Fruit fly (Drosophila melanogaster) whole organism, wandering third instar larva: Measurements from ENCODE around the gene CG44815.
A peak's percentile ranks its signal among the peaks of the same experiment; 100 is the strongest.

Experiments used
- Abd-B ChIP-seq: fragments of >200 bp; optimal IDR thresholded peaks from 2 replicates; lab custom pipeline; 2017; ENCODE audit warnings: missing biosample characterization, missing genetic modification characterization
- CG32264 ChIP-seq: fragments of 200-800 bp; sonication (Bioruptor generic); optimal IDR thresholded peaks from 2 replicates; lab custom pipeline; 2016; ENCODE audit warnings: missing biosample characterization, missing genetic modification characterization
- CG9705 ChIP-seq: fragments of 200-800 bp; sonication (Bioruptor generic); optimal IDR thresholded peaks from 2 replicates; lab custom pipeline; 2018; ENCODE audit warnings: missing biosample characterization, mild to moderate bottlenecking, missing genetic modification characterization
- CrebA ChIP-seq: fragments of 200-800 bp; sonication (Bioruptor generic); optimal IDR thresholded peaks from 2 replicates; lab custom pipeline; 2016; ENCODE audit warnings: missing biosample characterization, mild to moderate bottlenecking, missing genetic modification characterization, borderline replicate concordance
- Dfd ChIP-seq: fragments of >200 bp; optimal IDR thresholded peaks from 2 replicates; lab custom pipeline; 2017; ENCODE audit warnings: missing biosample characterization, missing genetic modification characterization
- Dif ChIP-seq: fragments of 200-275, 200-300 bp; sonication (Bioruptor generic); optimal IDR thresholded peaks from 2 replicates; lab custom pipeline; 2018; ENCODE audit warnings: missing biosample characterization, missing genetic modification characterization; ENCODE audit not compliant: partially characterized antibody
- GATAd ChIP-seq: sonication (Bioruptor generic); optimal IDR thresholded peaks from 2 replicates; lab custom pipeline; 2016; ENCODE audit warnings: missing biosample characterization, missing genetic modification characterization
- HLH106 ChIP-seq: fragments of 200-800 bp; optimal IDR thresholded peaks from 3 replicates; lab custom pipeline; 2019; ENCODE audit warnings: missing biosample characterization, mild to moderate bottlenecking, missing genetic modification characterization, moderate library complexity
- Hr78 ChIP-seq: fragments of >200 bp; optimal IDR thresholded peaks from 2 replicates; lab custom pipeline; 2017; ENCODE audit warnings: missing biosample characterization, missing genetic modification characterization
- Hr83 ChIP-seq: fragments of 200-300 bp; sonication (Bioruptor generic); optimal IDR thresholded peaks from 2 replicates; lab custom pipeline; 2016; ENCODE audit warnings: missing biosample characterization, mild to moderate bottlenecking, missing genetic modification characterization, moderate library complexity; ENCODE audit not compliant: poor library complexity, severe bottlenecking
- Jra ChIP-seq: sonication (Bioruptor generic); optimal IDR thresholded peaks from 2 replicates; lab custom pipeline; 2016; ENCODE audit warnings: missing biosample characterization, missing genetic modification characterization
- Mio ChIP-seq: sonication (Bioruptor generic); optimal IDR thresholded peaks from 2 replicates; lab custom pipeline; 2016; ENCODE audit warnings: missing biosample characterization, missing genetic modification characterization
- Myc ChIP-seq: fragments of >200 bp; optimal IDR thresholded peaks from 2 replicates; lab custom pipeline; 2017
- N ChIP-seq: fragments of >200 bp; optimal IDR thresholded peaks from 2 replicates; lab custom pipeline; 2018; ENCODE audit warnings: missing biosample characterization, missing external identifiers, missing genetic modification characterization
- OdsH ChIP-seq: fragments of 200-800 bp; sonication (Bioruptor generic); optimal IDR thresholded peaks from 2 replicates; lab custom pipeline; 2016; ENCODE audit warnings: missing biosample characterization, mild to moderate bottlenecking, missing genetic modification characterization
- Rel ChIP-seq, 2 experiments: fragments of 200-800 bp; sonication (Bioruptor generic) in 1 of 2; optimal IDR thresholded peaks; 2 replicates in 1 of 2; 3 replicates in 1 of 2; lab custom pipeline; 2016 to 2019; ENCODE audit warnings: mild to moderate bottlenecking in 2 of 2, missing biosample characterization in 2 of 2, missing genetic modification characterization in 2 of 2, moderate library complexity in 1 of 2
- Sp1 ChIP-seq: fragments of 200-800 bp; sonication (Bioruptor generic); optimal IDR thresholded peaks from 3 replicates; lab custom pipeline; 2019; ENCODE audit warnings: missing biosample characterization, mild to moderate bottlenecking, missing genetic modification characterization, moderate library complexity
- br ChIP-seq: fragments of 200-800 bp; sonication (Bioruptor generic); optimal IDR thresholded peaks from 2 replicates; lab custom pipeline; 2016; ENCODE audit warnings: missing biosample characterization, missing genetic modification characterization
- brk ChIP-seq: fragments of 200-800 bp; sonication (Bioruptor generic); optimal IDR thresholded peaks from 2 replicates; lab custom pipeline; 2016; ENCODE audit warnings: missing biosample characterization, mild to moderate bottlenecking, missing genetic modification characterization
- dmrt93B ChIP-seq: fragments of 200-800 bp; sonication (Bioruptor generic); optimal IDR thresholded peaks from 2 replicates; lab custom pipeline; 2018; ENCODE audit warnings: missing biosample characterization, mild to moderate bottlenecking, missing genetic modification characterization
- dsf ChIP-seq: sonication (Bioruptor generic); optimal IDR thresholded peaks from 2 replicates; lab custom pipeline; 2016; ENCODE audit warnings: missing biosample characterization, missing genetic modification characterization, borderline replicate concordance
- ey ChIP-seq: fragments of 200-800 bp; sonication (Bioruptor generic); optimal IDR thresholded peaks from 2 replicates; lab custom pipeline; 2016; ENCODE audit warnings: missing biosample characterization, missing genetic modification characterization
- foxo ChIP-seq, 2 experiments: fragments of 200-800 bp; sonication (Bioruptor generic); optimal IDR thresholded peaks; 2 replicates in 1 of 2; 3 replicates in 1 of 2; lab custom pipeline; 2016 to 2017; ENCODE audit warnings: missing biosample characterization in 2 of 2, missing genetic modification characterization in 2 of 2
- fru ChIP-seq: fragments of 200-800 bp; sonication (Bioruptor generic); optimal IDR thresholded peaks from 3 replicates; lab custom pipeline; 2016; ENCODE audit warnings: missing biosample characterization, mild to moderate bottlenecking, missing genetic modification characterization
- h ChIP-seq: fragments of 200-800 bp; sonication (Bioruptor generic); optimal IDR thresholded peaks from 3 replicates; lab custom pipeline; 2016; ENCODE audit warnings: missing biosample characterization, mild to moderate bottlenecking, missing genetic modification characterization
- jim ChIP-seq: fragments of 175-275, 200-325 bp; sonication (Bioruptor generic); optimal IDR thresholded peaks from 2 replicates; lab custom pipeline; 2016; ENCODE audit warnings: missing biosample characterization, mild to moderate bottlenecking, missing genetic modification characterization
- pan ChIP-seq: fragments of >200 bp; optimal IDR thresholded peaks from 2 replicates; lab custom pipeline; 2017
- psq ChIP-seq: fragments of 200-800 bp; sonication (Bioruptor generic); optimal IDR thresholded peaks from 3 replicates; lab custom pipeline; 2017; ENCODE audit warnings: missing biosample characterization, mild to moderate bottlenecking, missing genetic modification characterization, moderate library complexity
- rgr ChIP-seq: fragments of 200-800 bp; sonication (Bioruptor generic); optimal IDR thresholded peaks from 3 replicates; lab custom pipeline; 2016; ENCODE audit warnings: missing biosample characterization, mild to moderate bottlenecking, missing genetic modification characterization
- sv ChIP-seq: fragments of 200-800 bp; sonication (Bioruptor generic); optimal IDR thresholded peaks from 3 replicates; lab custom pipeline; 2016; ENCODE audit warnings: missing biosample characterization, missing genetic modification characterization
- usp ChIP-seq: fragments of >200 bp; optimal IDR thresholded peaks from 2 replicates; lab custom pipeline; 2017; ENCODE audit warnings: missing biosample characterization, missing genetic modification characterization
- woc ChIP-seq: sonication (Bioruptor generic); optimal IDR thresholded peaks from 2 replicates; lab custom pipeline; 2016; ENCODE audit warnings: missing biosample characterization, mild to moderate bottlenecking, missing genetic modification characterization

CG44815 gene

dm6 chrX:9485899-9486298 lies 39.9 kb upstream of the CG44815 start:
- TF ChIP-seq Abd-B (no peak), psq (GFP tag; lab: Kevin White, UChicago) (peak; percentile 31), brk (GFP tag; lab: Kevin White, UChicago) (no peak), Rel (GFP tag; optimal IDR thresholded peaks at IDR 0.05; lab: Kevin White, UChicago) (no peak), Rel (tag; optimal IDR thresholded peaks at IDR 0.05; lab: Kevin White, UChicago) (no peak), Sp1 (GFP tag; lab: Kevin White, UChicago) (peak; percentile 46), foxo (GFP tag; optimal IDR thresholded peaks at IDR 0.05; lab: Kevin White, UChicago) (peak in 1 of 2 experiments; percentile 43), N (GFP tag; lab: Kevin White, UChicago) (no peak), OdsH (GFP tag; lab: Kevin White, UChicago) (peak; percentile 1), HLH106 (tag; lab: Kevin White, UChicago) (peak; percentile 50), CG9705 (GFP tag; lab: Kevin White, UChicago) (no peak), CrebA (GFP tag; lab: Kevin White, UChicago) (no peak), fru (GFP tag; lab: Kevin White, UChicago) (peak; percentile 27), CG32264 (GFP tag; lab: Kevin White, UChicago) (no peak), rgr (GFP tag; lab: Kevin White, UChicago) (peak; percentile 18)
- TF ChIP-seq, all 38 proteins: peak for 7

dm6 chrX:9485175-9485574 lies 39.2 kb upstream of the CG44815 start:
- no peak for TF ChIP-seq Hr78 (GFP tag; lab: Kevin White, UChicago)
- no peak for TF ChIP-seq brk (GFP tag; lab: Kevin White, UChicago)
- peak; percentile 83 for TF ChIP-seq Dfd (GFP tag; lab: Kevin White, UChicago)
- no peak for TF ChIP-seq woc (GFP tag; lab: Kevin White, UChicago)

dm6 chrX:9483613-9484012 lies 37.6 kb upstream of the CG44815 start:
- TF ChIP-seq GATAd (GFP tag; lab: Kevin White, UChicago) (no peak), Dif (no peak), N (GFP tag; lab: Kevin White, UChicago) (no peak), Dfd (GFP tag; lab: Kevin White, UChicago) (peak; percentile 9), psq (GFP tag; lab: Kevin White, UChicago) (peak; percentile 34)

dm6 chrX:9478756-9479155 lies 32.7 kb upstream of the CG44815 start:
- no peak for TF ChIP-seq CG32264 (GFP tag; lab: Kevin White, UChicago)
- TF ChIP-seq foxo (GFP tag; optimal IDR thresholded peaks at IDR 0.05; lab: Kevin White, UChicago): no peak
- no peak for TF ChIP-seq CrebA (GFP tag; lab: Kevin White, UChicago)
- no peak for TF ChIP-seq woc (GFP tag; lab: Kevin White, UChicago)
- no peak for TF ChIP-seq h (GFP tag; lab: Kevin White, UChicago)
- no peak for TF ChIP-seq CG9705 (GFP tag; lab: Kevin White, UChicago)
- TF ChIP-seq Dfd (GFP tag; lab: Kevin White, UChicago): no peak
- no peak for TF ChIP-seq HLH106 (tag; lab: Kevin White, UChicago)
- TF ChIP-seq Hr78 (GFP tag; lab: Kevin White, UChicago): no peak
- TF ChIP-seq rgr (GFP tag; lab: Kevin White, UChicago): no peak
- no peak for TF ChIP-seq Jra (GFP tag; lab: Kevin White, UChicago)
- no peak for TF ChIP-seq psq (GFP tag; lab: Kevin White, UChicago)
- no peak for TF ChIP-seq OdsH (GFP tag; lab: Kevin White, UChicago)
- TF ChIP-seq pan (lab: Kevin White, UChicago): no peak
- no peak for TF ChIP-seq Rel (GFP tag; optimal IDR thresholded peaks at IDR 0.05; lab: Kevin White, UChicago)
- TF ChIP-seq Rel (tag; optimal IDR thresholded peaks at IDR 0.05; lab: Kevin White, UChicago): no peak

dm6 chrX:9476908-9477307 lies 30.9 kb upstream of the CG44815 start:
- TF ChIP-seq Myc (lab: Kevin White, UChicago) (no peak), HLH106 (tag; lab: Kevin White, UChicago) (peak; percentile 23), foxo (GFP tag; optimal IDR thresholded peaks at IDR 0.05; lab: Kevin White, UChicago) (peak in 1 of 2 experiments; percentile 5), N (GFP tag; lab: Kevin White, UChicago) (no peak), CG9705 (GFP tag; lab: Kevin White, UChicago) (no peak), sv (GFP tag; lab: Kevin White, UChicago) (no peak), ey (GFP tag; lab: Kevin White, UChicago) (no peak), Abd-B (no peak), rgr (GFP tag; lab: Kevin White, UChicago) (peak; percentile 22), Dif (no peak), dmrt93B (GFP tag; lab: Kevin White, UChicago) (no peak), psq (GFP tag; lab: Kevin White, UChicago) (peak; percentile 53), fru (GFP tag; lab: Kevin White, UChicago) (no peak), Hr83 (GFP tag; lab: Kevin White, UChicago) (no peak), br (no peak), brk (GFP tag; lab: Kevin White, UChicago) (no peak), jim (GFP tag; lab: Kevin White, UChicago) (no peak), Mio (GFP tag; lab: Kevin White, UChicago) (no peak), Hr78 (GFP tag; lab: Kevin White, UChicago) (no peak), Rel (GFP tag; optimal IDR thresholded peaks at IDR 0.05; lab: Kevin White, UChicago) (no peak), Rel (tag; optimal IDR thresholded peaks at IDR 0.05; lab: Kevin White, UChicago) (no peak), dsf (no peak), h (GFP tag; lab: Kevin White, UChicago) (peak; percentile 7), GATAd (GFP tag; lab: Kevin White, UChicago) (no peak), usp (no peak), Sp1 (GFP tag; lab: Kevin White, UChicago) (peak; percentile 35), OdsH (GFP tag; lab: Kevin White, UChicago) (no peak), woc (GFP tag; lab: Kevin White, UChicago) (no peak)
